Worm (Caenorhabditis elegans): Measurements from ENCODE around the gene catp-7.

catp-7 gene

ce11 chrIV:8571138-8571537 is 14.6 kb upstream of the catp-7 start, which contains the start of gene Y59H11AM.1:
TSS of gene Y59H11AM.1 (plus strand) at chrIV:8571438.
- no peak for TF ChIP-seq ztf-29 (GFP tag; IDR thresholded peaks at IDR 0.05)

- TF ChIP-seq flt-1 (GFP tag; IDR thresholded peaks at IDR 0.05) (no peak), ztf-23 (GFP tag; IDR thresholded peaks at IDR 0.05) (no peak), T22C8.4 (GFP tag; IDR thresholded peaks at IDR 0.05) (no peak), med-1 (GFP tag; optimal IDR thresholded peaks at IDR 0.05; ENCODE audit: insufficient read depth) (no peak), klf-2 (GFP tag; conservative IDR thresholded peaks at IDR 0.05) (no peak), tab-1 (GFP tag; IDR thresholded peaks at IDR 0.05) (no peak), ref-1 (GFP tag; conservative IDR thresholded peaks at IDR 0.05) (no peak), cog-1 (tag; optimal IDR thresholded peaks at IDR 0.05) (no peak), ztf-29 (GFP tag; IDR thresholded peaks at IDR 0.05) (no peak)
Observed at ce11 chrIV:8587057-8587456, 1.3 kb downstream of the catp-7 start.

- TF ChIP-seq tab-1 (GFP tag; IDR thresholded peaks at IDR 0.05) (no peak), T22C8.4 (GFP tag; IDR thresholded peaks at IDR 0.05) (no peak), ref-1 (GFP tag; conservative IDR thresholded peaks at IDR 0.05) (no peak), cog-1 (tag; optimal IDR thresholded peaks at IDR 0.05) (no peak), ztf-23 (GFP tag; IDR thresholded peaks at IDR 0.05) (no peak), med-1 (GFP tag; optimal IDR thresholded peaks at IDR 0.05; ENCODE audit: insufficient read depth) (no peak), ztf-29 (GFP tag; IDR thresholded peaks at IDR 0.05) (no peak), flt-1 (GFP tag; IDR thresholded peaks at IDR 0.05) (no peak), klf-2 (GFP tag; conservative IDR thresholded peaks at IDR 0.05) (no peak)
Observed at ce11 chrIV:8587605-8588004, 1.8 kb downstream of the catp-7 start.

ce11 chrIV:8595317-8595716 is 9.5 kb downstream of the catp-7 start, which contains the start of gene Y59H11AR.3:
TSS of gene Y59H11AR.3 (minus strand) at chrIV:8595417.
- TF ChIP-seq flt-1 (GFP tag; IDR thresholded peaks at IDR 0.05) (no peak), T22C8.4 (GFP tag; IDR thresholded peaks at IDR 0.05) (no peak), klf-2 (GFP tag; conservative IDR thresholded peaks at IDR 0.05) (no peak), ztf-29 (GFP tag; IDR thresholded peaks at IDR 0.05) (no peak), ref-1 (GFP tag; conservative IDR thresholded peaks at IDR 0.05) (no peak)

ce11 chrIV:8595767-8596166 is 10.0 kb downstream of the catp-7 start, which contains the start of gene clec-181:
TSS of gene clec-181 (plus strand) at chrIV:8596067.
- TF ChIP-seq tab-1 (GFP tag; IDR thresholded peaks at IDR 0.05) (no peak), ztf-23 (GFP tag; IDR thresholded peaks at IDR 0.05) (no peak), klf-2 (GFP tag; conservative IDR thresholded peaks at IDR 0.05) (no peak), ztf-29 (GFP tag; IDR thresholded peaks at IDR 0.05) (no peak), T22C8.4 (GFP tag; IDR thresholded peaks at IDR 0.05) (no peak), flt-1 (GFP tag; IDR thresholded peaks at IDR 0.05) (no peak), ref-1 (GFP tag; conservative IDR thresholded peaks at IDR 0.05) (no peak), med-1 (GFP tag; optimal IDR thresholded peaks at IDR 0.05; ENCODE audit: insufficient read depth) (no peak)

- TF ChIP-seq ztf-23 (GFP tag; IDR thresholded peaks at IDR 0.05), result no peak
- TF ChIP-seq flt-1 (GFP tag; IDR thresholded peaks at IDR 0.05), result no peak
- no peak for TF ChIP-seq cog-1 (tag; optimal IDR thresholded peaks at IDR 0.05)
- TF ChIP-seq klf-2 (GFP tag; conservative IDR thresholded peaks at IDR 0.05), result no peak
- no peak for TF ChIP-seq tab-1 (GFP tag; IDR thresholded peaks at IDR 0.05)
- no peak for TF ChIP-seq T22C8.4 (GFP tag; IDR thresholded peaks at IDR 0.05)
- TF ChIP-seq med-1 (GFP tag; optimal IDR thresholded peaks at IDR 0.05; ENCODE audit: insufficient read depth), result no peak
- TF ChIP-seq ztf-29 (GFP tag; IDR thresholded peaks at IDR 0.05), result no peak
- TF ChIP-seq ref-1 (GFP tag; conservative IDR thresholded peaks at IDR 0.05), result no peak
Observed at ce11 chrIV:8597504-8597903, 11.7 kb downstream of the catp-7 start.

- TF ChIP-seq ztf-29 (GFP tag; IDR thresholded peaks at IDR 0.05) (no peak), klf-2 (GFP tag; conservative IDR thresholded peaks at IDR 0.05) (no peak), flt-1 (GFP tag; IDR thresholded peaks at IDR 0.05) (no peak), ref-1 (GFP tag; conservative IDR thresholded peaks at IDR 0.05) (no peak), T22C8.4 (GFP tag; IDR thresholded peaks at IDR 0.05) (no peak)
Observed at ce11 chrIV:8600712-8601330, 15.0 kb downstream of the catp-7 start, which contains the start of gene Y59H11AR.4. TSS of gene Y59H11AR.4 (minus strand) at chrIV:8600762.

ce11 chrIV:8602877-8603276 is 17.1 kb downstream of the catp-7 start, which contains the start of gene Y59H11AR.10:
TSS of gene Y59H11AR.10 (plus strand) at chrIV:8603177.
- no peak for TF ChIP-seq flt-1 (GFP tag; IDR thresholded peaks at IDR 0.05)
- no peak for TF ChIP-seq med-1 (GFP tag; optimal IDR thresholded peaks at IDR 0.05; ENCODE audit: insufficient read depth)
- no peak for TF ChIP-seq ref-1 (GFP tag; conservative IDR thresholded peaks at IDR 0.05)

ce11 chrIV:8605217-8605616 is 19.4 kb downstream of the catp-7 start:
- TF ChIP-seq T22C8.4 (GFP tag; IDR thresholded peaks at IDR 0.05), result no peak
- no peak for TF ChIP-seq ztf-23 (GFP tag; IDR thresholded peaks at IDR 0.05)
- TF ChIP-seq tab-1 (GFP tag; IDR thresholded peaks at IDR 0.05), result no peak
- no peak for TF ChIP-seq klf-2 (GFP tag; conservative IDR thresholded peaks at IDR 0.05)

ce11 chrIV:8608204-8608603 is 22.4 kb downstream of the catp-7 start:
- no peak for TF ChIP-seq klf-2 (GFP tag; conservative IDR thresholded peaks at IDR 0.05)

- no peak for TF ChIP-seq ztf-29 (GFP tag; IDR thresholded peaks at IDR 0.05)
- TF ChIP-seq klf-2 (GFP tag; conservative IDR thresholded peaks at IDR 0.05), result no peak
- TF ChIP-seq tab-1 (GFP tag; IDR thresholded peaks at IDR 0.05), result no peak
- no peak for TF ChIP-seq ref-1 (GFP tag; conservative IDR thresholded peaks at IDR 0.05)
- TF ChIP-seq T22C8.4 (GFP tag; IDR thresholded peaks at IDR 0.05), result no peak
- TF ChIP-seq med-1 (GFP tag; optimal IDR thresholded peaks at IDR 0.05; ENCODE audit: insufficient read depth), result no peak
- TF ChIP-seq flt-1 (GFP tag; IDR thresholded peaks at IDR 0.05), result no peak
- TF ChIP-seq cog-1 (tag; optimal IDR thresholded peaks at IDR 0.05), result no peak
- no peak for TF ChIP-seq ztf-23 (GFP tag; IDR thresholded peaks at IDR 0.05)
Observed at ce11 chrIV:8608934-8609333, 23.2 kb downstream of the catp-7 start, which contains the start of gene F42A9.6. TSS of gene F42A9.6 (plus strand) at chrIV:8609234.

All from whole organism, midembryonic.